Worm (Caenorhabditis elegans): ENCODE measurements around the gene irld-63.

irld-63 gene

ce11 chrII:2930499-2930898, at the start of gene irld-63, which contains the start of gene irld-64:
Gene irld-63, plus strand, starts transcription at chrII:2930728.
Gene irld-64, minus strand, starts transcription at chrII:2930599.
- no peak for TF ChIP-seq nhr-21 (tag; optimal IDR thresholded peaks at IDR 0.05)
- TF ChIP-seq crh-2 (tag; optimal IDR thresholded peaks at IDR 0.05), result no peak
- no peak for TF ChIP-seq ceh-82 (tag; optimal IDR thresholded peaks at IDR 0.05)
- no peak for TF ChIP-seq lin-11 (tag; optimal IDR thresholded peaks at IDR 0.05)
- no peak for TF ChIP-seq ama-1 (optimal IDR thresholded peaks at IDR 0.05)
- no peak for TF ChIP-seq zag-1 (tag; optimal IDR thresholded peaks at IDR 0.05)
- no peak for TF ChIP-seq sem-4 (tag; optimal IDR thresholded peaks at IDR 0.05)
- no peak for TF ChIP-seq ZK546.5 (tag; optimal IDR thresholded peaks at IDR 0.05)
- no peak for TF ChIP-seq unc-39 (tag; optimal IDR thresholded peaks at IDR 0.05)
- TF ChIP-seq skn-1 (tag; optimal IDR thresholded peaks at IDR 0.05), result no peak

ce11 chrII:2881088-2881487, 49.4 kb upstream of the irld-63 start:
- TF ChIP-seq mbf-1 (tag; optimal IDR thresholded peaks at IDR 0.05), result no peak
- no peak for TF ChIP-seq gmeb-1 (tag; optimal IDR thresholded peaks at IDR 0.05)
- no peak for TF ChIP-seq nhr-129 (tag; optimal IDR thresholded peaks at IDR 0.05)
- TF ChIP-seq nhr-21 (tag; optimal IDR thresholded peaks at IDR 0.05), result no peak
- no peak for TF ChIP-seq peb-1 (tag; optimal IDR thresholded peaks at IDR 0.05)
- no peak for TF ChIP-seq aly-2 (tag; optimal IDR thresholded peaks at IDR 0.05)
- TF ChIP-seq nhr-25 (tag; optimal IDR thresholded peaks at IDR 0.05), result no peak
- TF ChIP-seq snpc-4 (tag; optimal IDR thresholded peaks at IDR 0.05), result no peak
- no peak for TF ChIP-seq ztf-1 (GFP tag; conservative IDR thresholded peaks at IDR 0.05)
- TF ChIP-seq nhr-237 (tag; optimal IDR thresholded peaks at IDR 0.05), result no peak
- no peak for TF ChIP-seq lin-11 (tag; optimal IDR thresholded peaks at IDR 0.05)
- no peak for TF ChIP-seq egl-27 (tag; optimal IDR thresholded peaks at IDR 0.05)
- no peak for TF ChIP-seq sma-9 (GFP tag; optimal IDR thresholded peaks at IDR 0.05)
- TF ChIP-seq sma-9 (tag; optimal IDR thresholded peaks at IDR 0.05), result no peak
- TF ChIP-seq unc-39 (tag; optimal IDR thresholded peaks at IDR 0.05), result no peak
- TF ChIP-seq mdl-1 (tag; optimal IDR thresholded peaks at IDR 0.05), result no peak
- TF ChIP-seq nhr-6 (tag; optimal IDR thresholded peaks at IDR 0.05), result no peak
- TF ChIP-seq nhr-12 (tag; optimal IDR thresholded peaks at IDR 0.05), result no peak

- TF ChIP-seq nhr-129 (tag; optimal IDR thresholded peaks at IDR 0.05) (no peak), snpc-4 (tag; optimal IDR thresholded peaks at IDR 0.05) (no peak)
These were observed 45.7 kb upstream of the irld-63 start, which contains the start of gene pigw-1 for ce11 chrII:2884810-2885209. Gene pigw-1, minus strand, starts transcription at chrII:2884910.

ce11 chrII:2885518-2886449, 44.7 kb upstream of the irld-63 start:
- no peak for TF ChIP-seq crh-2 (tag; optimal IDR thresholded peaks at IDR 0.05)
- no peak for TF ChIP-seq blmp-1 (tag; optimal IDR thresholded peaks at IDR 0.05; ENCODE audit: insufficient read depth)
- TF ChIP-seq unc-55 (GFP tag; optimal IDR thresholded peaks at IDR 0.05), result no peak

- TF ChIP-seq mbf-1 (tag; optimal IDR thresholded peaks at IDR 0.05), result no peak
- peak; percentile 87 for TF ChIP-seq nhr-21 (tag; optimal IDR thresholded peaks at IDR 0.05)
- TF ChIP-seq Y55F3AM.14 (GFP tag; optimal IDR thresholded peaks at IDR 0.05), result peak; percentile 50
- no peak for TF ChIP-seq unc-62 (GFP tag; optimal IDR thresholded peaks at IDR 0.05)
- TF ChIP-seq fos-1 (tag; optimal IDR thresholded peaks at IDR 0.05), result peak; percentile 85
- peak; percentile 48 for TF ChIP-seq ceh-82 (tag; optimal IDR thresholded peaks at IDR 0.05)
- TF ChIP-seq ztf-4 (tag; optimal IDR thresholded peaks at IDR 0.05), result peak; percentile 53
- peak; percentile 87 for TF ChIP-seq C34F6.9 (tag; optimal IDR thresholded peaks at IDR 0.05)
- peak; percentile 83 for TF ChIP-seq sem-4 (tag; optimal IDR thresholded peaks at IDR 0.05)
- TF ChIP-seq sma-9 (GFP tag; optimal IDR thresholded peaks at IDR 0.05), result peak; percentile 94
- no peak for TF ChIP-seq sma-9 (tag; optimal IDR thresholded peaks at IDR 0.05)
- TF ChIP-seq sma-3 (GFP tag; optimal IDR thresholded peaks at IDR 0.05), result peak; percentile 93
- TF ChIP-seq lin-39 (tag; optimal IDR thresholded peaks at IDR 0.05), result no peak
- peak; percentile 60 for TF ChIP-seq snpc-4 (tag; optimal IDR thresholded peaks at IDR 0.05)
- TF ChIP-seq nhr-6 (tag; optimal IDR thresholded peaks at IDR 0.05), result peak; percentile 14
- TF ChIP-seq skn-1 (tag; optimal IDR thresholded peaks at IDR 0.05), result no peak
- peak; percentile 78 for TF ChIP-seq lin-11 (tag; optimal IDR thresholded peaks at IDR 0.05)
- no peak for TF ChIP-seq nhr-237 (tag; optimal IDR thresholded peaks at IDR 0.05)
- TF ChIP-seq nhr-77 (tag; optimal IDR thresholded peaks at IDR 0.05), result peak; percentile 73
- no peak for TF ChIP-seq nhr-11 (tag; optimal IDR thresholded peaks at IDR 0.05)
- TF ChIP-seq elt-1 (tag; optimal IDR thresholded peaks at IDR 0.05), result no peak
- no peak for TF ChIP-seq unc-39 (tag; optimal IDR thresholded peaks at IDR 0.05)
- peak; percentile 73 for TF ChIP-seq ceh-16 (tag; optimal IDR thresholded peaks at IDR 0.05)
- peak; percentile 87 for TF ChIP-seq crh-2 (tag; optimal IDR thresholded peaks at IDR 0.05)
- peak; percentile 95 for TF ChIP-seq lin-13 (GFP tag; optimal IDR thresholded peaks at IDR 0.05)
- TF ChIP-seq ama-1 (optimal IDR thresholded peaks at IDR 0.05), result no peak
- peak; percentile 88 for TF ChIP-seq nhr-25 (tag; optimal IDR thresholded peaks at IDR 0.05)
- no peak for TF ChIP-seq alr-1 (tag; optimal IDR thresholded peaks at IDR 0.05)
- TF ChIP-seq blmp-1 (tag; optimal IDR thresholded peaks at IDR 0.05; ENCODE audit: insufficient read depth), result no peak
- TF ChIP-seq lsy-2 (tag; optimal IDR thresholded peaks at IDR 0.05), result peak; percentile 88 to 91
These were observed 41.4 kb upstream of the irld-63 start, which contains the start of gene pinn-1 for ce11 chrII:2888957-2889630. Gene pinn-1, minus strand, starts transcription at chrII:2889007.

Measured in whole organism, L2 larva.